Worm (Caenorhabditis elegans) whole organism, L4 larva: ENCODE measurements around the gene Y47D3B.4.
A peak's percentile ranks its signal among the peaks of the same experiment; 100 is the strongest.

ENCODE experiments used
- F10B5.3 ChIP-seq: sonication (generic microtip); optimal IDR thresholded peaks from 2 replicates; lab custom pipeline; 2016; ENCODE audit warnings: mild to moderate bottlenecking, missing genetic modification characterization, missing compliant biosample characterization
- T20F7.1 ChIP-seq: fragments of 200-800 bp; sonication (Bioruptor generic); optimal IDR thresholded peaks from 2 replicates; lab custom pipeline; 2018; ENCODE audit warnings: mild to moderate bottlenecking, missing genetic modification characterization, missing compliant biosample characterization
- Y105C5A.15 ChIP-seq: fragments of 200-800 bp; sonication (Bioruptor generic); IDR thresholded peaks from 2 replicates; pipeline ENCODE4 v1.3.6; 2022; ENCODE audit warnings: missing genetic modification characterization, missing compliant biosample characterization
- Y75B8A.6 ChIP-seq: fragments of 200-800 bp; sonication (Bioruptor generic); IDR thresholded peaks from 2 replicates; pipeline ENCODE4 v1.3.6; 2022; ENCODE audit warnings: missing genetic modification reagents, missing genetic modification characterization, missing compliant biosample characterization
- ZK337.2 ChIP-seq: fragments of 200-800 bp; sonication (Bioruptor generic); IDR thresholded peaks from 2 replicates; pipeline ENCODE4 v1.3.6; 2022; ENCODE audit warnings: missing genetic modification reagents, missing genetic modification characterization, missing compliant biosample characterization
- aha-1 ChIP-seq: fragments of 150-350 bp; peaks from one replicate; lab custom pipeline; 2014; ENCODE audit warnings: missing biosample characterization, missing genetic modification characterization
- ceh-20 ChIP-seq: fragments of 200-800 bp; sonication (Bioruptor generic); IDR thresholded peaks from 2 replicates; pipeline ENCODE4 v1.3.6; 2022; ENCODE audit warnings: missing genetic modification reagents, missing genetic modification characterization, missing compliant biosample characterization
- ceh-62 ChIP-seq: sonication (generic microtip); optimal IDR thresholded peaks from 2 replicates; lab custom pipeline; 2017; ENCODE audit warnings: missing biosample characterization, missing genetic modification characterization
- ces-1 ChIP-seq: fragments of 150-350 bp; sonication (generic microtip); optimal IDR thresholded peaks from 4 replicates; lab custom pipeline; 2014; ENCODE audit warnings: missing biosample characterization, missing genetic modification reagents, missing genetic modification characterization
- daf-16 ChIP-seq, 3 experiments: sonication (generic microtip); optimal IDR thresholded peaks; 2 replicates each; lab custom pipeline; 2016 to 2017; ENCODE audit warnings: missing genetic modification characterization in 3 of 3, missing genetic modification reagents in 3 of 3, mild to moderate bottlenecking in 2 of 3, missing compliant biosample characterization in 2 of 3, missing biosample characterization in 1 of 3, moderate library complexity in 1 of 3
- dmd-8 ChIP-seq: fragments of 200-800 bp; sonication (Bioruptor generic); IDR thresholded peaks from 2 replicates; pipeline ENCODE4 v1.3.6; 2022; ENCODE audit warnings: missing genetic modification characterization, missing compliant biosample characterization
- dpl-1 ChIP-seq: fragments of 150-350 bp; optimal IDR thresholded peaks from 2 replicates; lab custom pipeline; 2014; ENCODE audit warnings: missing biosample characterization, missing genetic modification reagents, missing genetic modification characterization
- dve-1 ChIP-seq: sonication (generic microtip); optimal IDR thresholded peaks from 2 replicates; lab custom pipeline; 2017; ENCODE audit warnings: antibody characterized with exemption, mild to moderate bottlenecking, missing genetic modification characterization, missing compliant biosample characterization; ENCODE audit not compliant: insufficient read depth
- fkh-10 ChIP-seq: fragments of 150-350 bp; optimal IDR thresholded peaks from 2 replicates; lab custom pipeline; 2014; ENCODE audit warnings: missing biosample characterization, missing genetic modification reagents, missing genetic modification characterization
- fos-1 ChIP-seq: fragments of 150-350 bp; optimal IDR thresholded peaks from 2 replicates; lab custom pipeline; 2014; ENCODE audit warnings: missing biosample characterization, missing genetic modification characterization
- hlh-11 ChIP-seq: fragments of 200-800 bp; sonication (Bioruptor generic); optimal IDR thresholded peaks from 2 replicates; lab custom pipeline; 2018; ENCODE audit warnings: mild to moderate bottlenecking, missing genetic modification characterization, missing compliant biosample characterization
- hmg-1.1 ChIP-seq: fragments of 200-800 bp; sonication (Bioruptor generic); IDR thresholded peaks from 2 replicates; pipeline ENCODE4 v1.3.6; 2022; ENCODE audit warnings: missing genetic modification reagents, missing genetic modification characterization, missing compliant biosample characterization
- lin-15B ChIP-seq: fragments of 150-350 bp; sonication (generic microtip); optimal IDR thresholded peaks from 3 replicates; lab custom pipeline; 2014; ENCODE audit warnings: missing biosample characterization, missing genetic modification characterization
- lin-29 ChIP-seq: fragments of 200-800 bp; sonication (Bioruptor generic); IDR thresholded peaks from 2 replicates; pipeline ENCODE4 v1.3.6; 2022; ENCODE audit warnings: missing genetic modification reagents, missing genetic modification characterization, missing compliant biosample characterization
- lir-3 ChIP-seq: sonication (generic microtip); optimal IDR thresholded peaks from 2 replicates; lab custom pipeline; 2016; ENCODE audit warnings: mild to moderate bottlenecking, missing genetic modification characterization, missing compliant biosample characterization
- mdl-1 ChIP-seq, 2 experiments: fragments of 150-350 bp in 1 of 2; sonication (generic microtip) in 1 of 2; optimal IDR thresholded peaks; 2 replicates each; lab custom pipeline; 2014 to 2017; ENCODE audit warnings: missing biosample characterization in 2 of 2, missing genetic modification characterization in 2 of 2
- mep-1 ChIP-seq: fragments of 150-350 bp; sonication (generic microtip); optimal IDR thresholded peaks from 3 replicates; lab custom pipeline; 2014; ENCODE audit warnings: missing biosample characterization, missing genetic modification characterization
- mes-2 ChIP-seq: sonication (generic microtip); optimal IDR thresholded peaks from 2 replicates; lab custom pipeline; 2016; ENCODE audit warnings: missing genotype, mild to moderate bottlenecking, missing genetic modification characterization, missing compliant biosample characterization; ENCODE audit not compliant: poor library complexity, severe bottlenecking
- mxl-2 ChIP-seq: fragments of 200-800 bp; sonication (Bioruptor generic); conservative IDR thresholded peaks from 2 replicates; pipeline ENCODE4 v1.3.6; 2022; ENCODE audit warnings: missing genetic modification reagents, missing genetic modification characterization, missing compliant biosample characterization
- mxl-3 ChIP-seq: fragments of 200-800 bp; sonication (Bioruptor generic); optimal IDR thresholded peaks from 2 replicates; lab custom pipeline; 2018; ENCODE audit warnings: mild to moderate bottlenecking, missing genetic modification characterization, missing compliant biosample characterization
- nhr-10 ChIP-seq: fragments of 150-350 bp; optimal IDR thresholded peaks from 2 replicates; lab custom pipeline; 2014; ENCODE audit warnings: missing biosample characterization, missing genetic modification characterization
- nhr-111 ChIP-seq: fragments of 200-800 bp; sonication (Bioruptor generic); optimal IDR thresholded peaks from 2 replicates; lab custom pipeline; 2018; ENCODE audit warnings: mild to moderate bottlenecking, missing genetic modification characterization, missing compliant biosample characterization
- nhr-237 ChIP-seq: sonication (generic microtip); optimal IDR thresholded peaks from 2 replicates; lab custom pipeline; 2017; ENCODE audit warnings: missing biosample characterization, missing genetic modification characterization
- nhr-28 ChIP-seq: fragments of 150-350 bp; optimal IDR thresholded peaks from 2 replicates; lab custom pipeline; 2014; ENCODE audit warnings: missing biosample characterization, missing genetic modification characterization
- nhr-41 ChIP-seq: fragments of 200-800 bp; sonication (Bioruptor generic); IDR thresholded peaks from 2 replicates; pipeline ENCODE4 v1.3.6; 2022; ENCODE audit warnings: missing genetic modification reagents, missing genetic modification characterization, missing compliant biosample characterization
- nhr-6 ChIP-seq: fragments of 150-350 bp; optimal IDR thresholded peaks from 2 replicates; lab custom pipeline; 2014; ENCODE audit warnings: missing biosample characterization, missing genetic modification characterization
- nhr-77 ChIP-seq: fragments of 150-350 bp; optimal IDR thresholded peaks from 2 replicates; lab custom pipeline; 2014; ENCODE audit warnings: missing biosample characterization, missing genetic modification characterization
- pqm-1 ChIP-seq: sonication (generic microtip); optimal IDR thresholded peaks from 2 replicates; lab custom pipeline; 2017; ENCODE audit warnings: missing biosample characterization, missing genetic modification characterization
- sdz-12 ChIP-seq: fragments of 200-800 bp; sonication (Bioruptor generic); optimal IDR thresholded peaks from 2 replicates; lab custom pipeline; 2018; ENCODE audit warnings: mild to moderate bottlenecking, missing genetic modification characterization, missing compliant biosample characterization
- set-16 ChIP-seq: fragments of 200-800 bp; sonication (Bioruptor generic); IDR thresholded peaks from 2 replicates; pipeline ENCODE4 v1.3.6; 2022; ENCODE audit warnings: missing genetic modification reagents, missing genetic modification characterization, missing compliant biosample characterization
- snpc-1.2 ChIP-seq: fragments of 200-800 bp; sonication (Bioruptor generic); IDR thresholded peaks from 2 replicates; pipeline ENCODE4 v1.3.6; 2022; ENCODE audit warnings: missing genetic modification reagents, missing genetic modification characterization, missing compliant biosample characterization
- tag-97 ChIP-seq: fragments of 200-800 bp; sonication (Bioruptor generic); IDR thresholded peaks from 2 replicates; pipeline ENCODE4 v1.3.6; 2022; ENCODE audit warnings: missing genetic modification characterization, missing compliant biosample characterization
- tra-1 ChIP-seq: fragments of 200-800 bp; sonication (Bioruptor generic); IDR thresholded peaks from 2 replicates; pipeline ENCODE4 v1.3.6; 2022; ENCODE audit warnings: missing genetic modification reagents, missing genetic modification characterization, missing compliant biosample characterization
- zfp-3 ChIP-seq: fragments of 200-800 bp; sonication (Bioruptor generic); conservative IDR thresholded peaks from 2 replicates; pipeline ENCODE4 v1.3.6; 2022; ENCODE audit warnings: missing genetic modification reagents, missing genetic modification characterization, missing compliant biosample characterization
- ztf-11 ChIP-seq: fragments of 150-350 bp; optimal IDR thresholded peaks from 2 replicates; lab custom pipeline; 2014; ENCODE audit warnings: missing biosample characterization, missing genetic modification characterization

The Y47D3B.4 gene

DNA sequence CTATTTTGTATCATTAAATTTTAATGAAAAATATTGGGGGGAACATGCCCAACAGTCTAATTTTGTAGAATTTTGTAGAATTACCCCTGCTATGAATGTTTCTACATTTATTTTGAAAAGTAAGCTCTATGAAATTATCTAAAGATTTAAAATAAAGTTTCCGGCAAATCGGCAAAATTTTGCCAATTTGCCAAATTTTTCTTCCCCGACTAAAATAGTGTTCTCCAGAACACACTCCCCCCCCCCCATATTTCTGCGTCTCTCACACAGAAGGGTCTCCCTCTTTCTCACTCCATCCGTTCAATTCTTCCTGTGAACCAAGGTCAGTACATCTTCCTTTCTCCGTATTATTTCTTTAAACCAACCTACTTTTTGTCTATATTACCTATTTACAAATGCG, at the start of gene Y47D3B.4:
TSS of gene Y47D3B.4 (plus strand) at position 301 of the 400 bp plus-strand sequence.
- TF ChIP-seq mdl-1 (tag; optimal IDR thresholded peaks at IDR 0.05; lab: Kevin White, UChicago) (no peak), hlh-11 (tag; lab: Kevin White, UChicago) (no peak), hmg-1.1 (GFP tag; lab: Robert Waterston, UW) (no peak), nhr-10 (tag; lab: Kevin White, UChicago) (no peak), aha-1 (tag; lab: Kevin White, UChicago) (no peak), dve-1 (tag; lab: Kevin White, UChicago) (no peak), fkh-10 (GFP tag; lab: Kevin White, UChicago) (no peak), tag-97 (GFP tag; lab: Robert Waterston, UW) (no peak), zfp-3 (GFP tag; lab: Robert Waterston, UW) (no peak), ces-1 (GFP tag; lab: Kevin White, UChicago) (no peak), dpl-1 (GFP tag; lab: Kevin White, UChicago) (no peak), tra-1 (GFP tag; lab: Robert Waterston, UW) (no peak), ceh-62 (tag; lab: Kevin White, UChicago) (no peak), ztf-11 (no peak)

DNA sequence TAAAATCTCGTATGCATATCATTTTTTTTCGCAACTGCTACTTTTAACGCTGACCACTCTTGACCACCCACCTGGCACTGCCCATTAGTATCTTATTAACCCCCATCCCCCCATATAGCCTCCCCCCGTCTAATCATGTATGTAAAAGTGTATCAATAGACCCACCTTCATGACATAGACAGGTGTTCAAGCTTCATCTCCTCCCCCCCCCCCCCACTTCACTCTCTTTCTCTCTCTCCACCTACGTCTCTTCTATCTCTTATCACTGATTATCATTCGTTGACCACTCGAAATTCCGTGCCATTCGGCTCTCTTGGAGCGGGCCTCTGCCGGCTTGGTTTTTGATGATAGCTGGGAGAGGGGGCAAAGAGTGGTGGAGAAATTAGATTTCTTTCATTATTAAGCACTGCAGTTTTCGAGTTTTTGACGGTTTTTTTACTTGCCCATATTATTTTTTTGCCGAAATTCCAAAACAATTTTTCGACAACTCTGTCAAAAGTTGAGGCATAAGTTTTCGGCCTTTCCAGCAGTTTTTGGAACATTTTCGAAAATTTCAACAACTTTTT, 49.3 kb upstream of the Y47D3B.4 start:
- no peak for TF ChIP-seq F10B5.3 (tag; lab: Kevin White, UChicago)
- peak; percentile 10 for TF ChIP-seq dve-1 (tag; lab: Kevin White, UChicago)
- TF ChIP-seq Y75B8A.6 (GFP tag; lab: Robert Waterston, UW) = no peak
- no peak for TF ChIP-seq nhr-111 (GFP tag; lab: Kevin White, UChicago)
- no peak for TF ChIP-seq daf-16 (GFP tag; optimal IDR thresholded peaks at IDR 0.05; lab: Kevin White, UChicago)
- peak; percentile 31 for TF ChIP-seq daf-16 (tag; optimal IDR thresholded peaks at IDR 0.05; lab: Kevin White, UChicago)
- TF ChIP-seq nhr-10 (tag; lab: Kevin White, UChicago) = no peak
- no peak for TF ChIP-seq lin-15B
- peak; percentile 59 for TF ChIP-seq mxl-3 (GFP tag; lab: Kevin White, UChicago)
- peak; percentile 40 for TF ChIP-seq hlh-11 (tag; lab: Kevin White, UChicago)
- TF ChIP-seq nhr-6 = no peak

DNA sequence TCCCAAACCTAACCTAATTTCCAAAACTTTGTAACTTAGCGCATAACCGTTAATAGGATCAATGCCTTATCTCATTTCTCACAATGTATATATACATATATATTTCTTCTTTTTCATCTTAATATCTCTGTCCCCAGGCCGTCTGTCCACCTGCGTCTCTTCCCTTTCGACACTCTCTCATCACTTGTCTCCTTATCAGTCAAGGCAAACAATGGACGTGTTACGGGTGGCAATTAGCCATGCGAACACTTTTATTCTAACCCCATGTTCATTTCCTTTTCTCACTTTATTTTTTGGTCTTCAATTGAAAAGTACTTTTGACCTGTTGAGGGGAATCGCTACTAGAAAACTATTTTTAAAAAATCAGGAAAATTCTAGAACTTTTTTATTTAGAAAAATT, 47.7 kb upstream of the Y47D3B.4 start:
- TF ChIP-seq ceh-62 (tag; lab: Kevin White, UChicago) (no peak), T20F7.1 (GFP tag; lab: Kevin White, UChicago) (no peak), ZK337.2 (GFP tag; lab: Robert Waterston, UW) (no peak), set-16 (GFP tag; lab: Robert Waterston, UW) (no peak), nhr-77 (tag; lab: Kevin White, UChicago) (no peak), ceh-20 (GFP tag; lab: Robert Waterston, UW) (no peak), fos-1 (tag; lab: Kevin White, UChicago) (no peak), tag-97 (GFP tag; lab: Robert Waterston, UW) (no peak), hlh-11 (tag; lab: Kevin White, UChicago) (peak; percentile 42), lin-29 (no peak), pqm-1 (tag; lab: Kevin White, UChicago) (peak; percentile 65), fkh-10 (GFP tag; lab: Kevin White, UChicago) (no peak), lir-3 (tag; lab: Kevin White, UChicago) (no peak), nhr-237 (tag; lab: Kevin White, UChicago) (no peak), snpc-1.2 (GFP tag; lab: Robert Waterston, UW) (no peak), dve-1 (tag; lab: Kevin White, UChicago) (peak; percentile 50), mxl-2 (GFP tag; lab: Robert Waterston, UW) (no peak), nhr-28 (tag; lab: Kevin White, UChicago) (peak; percentile 16), mes-2 (tag; lab: Kevin White, UChicago) (peak; percentile 28), nhr-41 (no peak), Y105C5A.15 (GFP tag; lab: Robert Waterston, UW) (no peak), dmd-8 (no peak), mxl-3 (GFP tag; lab: Kevin White, UChicago) (peak; percentile 26), sdz-12 (GFP tag; lab: Kevin White, UChicago) (no peak), mep-1 (no peak)
- TF ChIP-seq, all 104 proteins: peak for 6
